Worm (Caenorhabditis elegans) whole organism, L4 larva: ENCODE data around the gene F38A5.2.

Source experiments
- mxl-2 ChIP-seq: fragments of 200-800 bp; sonication (Bioruptor generic); conservative IDR thresholded peaks from 2 replicates; pipeline ENCODE4 v1.3.6; 2022; ENCODE audit warnings: missing genetic modification reagents, missing genetic modification characterization, missing compliant biosample characterization
- nhr-11 ChIP-seq: fragments of 150-350 bp; optimal IDR thresholded peaks from 2 replicates; lab custom pipeline; 2014; ENCODE audit warnings: missing biosample characterization, missing genetic modification characterization
- nhr-77 ChIP-seq: fragments of 150-350 bp; optimal IDR thresholded peaks from 2 replicates; lab custom pipeline; 2014; ENCODE audit warnings: missing biosample characterization, missing genetic modification characterization
- pha-4 ChIP-seq, 2 experiments: fragments of 150-350 bp in 1 of 2; fragments of 200-800 bp in 1 of 2; sonication (Bioruptor generic) in 1 of 2; IDR thresholded peaks in 1 of 2; optimal IDR thresholded peaks in 1 of 2; 2 replicates each; pipeline versions ENCODE4 v1.3.6 to Lab custom; 2014 to 2022; ENCODE audit warnings: missing genetic modification characterization in 2 of 2, missing genetic modification reagents in 2 of 2, missing biosample characterization in 1 of 2, missing compliant biosample characterization in 1 of 2
- snpc-4 ChIP-seq: fragments of 150-350 bp; optimal IDR thresholded peaks from 2 replicates; lab custom pipeline; 2014; ENCODE audit warnings: missing biosample characterization, missing genetic modification characterization
- zfp-2 ChIP-seq: sonication (generic microtip); optimal IDR thresholded peaks from 2 replicates; lab custom pipeline; 2016; ENCODE audit warnings: mild to moderate bottlenecking, missing genetic modification characterization, missing compliant biosample characterization

- TF ChIP-seq nhr-11 (tag; lab: Kevin White, UChicago) (no peak), snpc-4 (tag; lab: Kevin White, UChicago) (no peak), zfp-2 (no peak), nhr-77 (tag; lab: Kevin White, UChicago) (no peak), pha-4 (GFP tag; IDR thresholded peaks at IDR 0.05; lab: Robert Waterston, UW) (no peak), pha-4 (tag; optimal IDR thresholded peaks at IDR 0.05; lab: Kevin White, UChicago) (no peak), mxl-2 (GFP tag; lab: Robert Waterston, UW) (no peak)
These were observed 42.6 kb upstream of the F38A5.2 start, which contains the start of gene cest-5.2 for ce11 chrIV:6627798-6628197.
